Worm (Caenorhabditis elegans): ENCODE results near the gene mrps-9.
A peak's percentile ranks its signal among the peaks of the same experiment; 100 is the strongest.

mrps-9 gene

DNA sequence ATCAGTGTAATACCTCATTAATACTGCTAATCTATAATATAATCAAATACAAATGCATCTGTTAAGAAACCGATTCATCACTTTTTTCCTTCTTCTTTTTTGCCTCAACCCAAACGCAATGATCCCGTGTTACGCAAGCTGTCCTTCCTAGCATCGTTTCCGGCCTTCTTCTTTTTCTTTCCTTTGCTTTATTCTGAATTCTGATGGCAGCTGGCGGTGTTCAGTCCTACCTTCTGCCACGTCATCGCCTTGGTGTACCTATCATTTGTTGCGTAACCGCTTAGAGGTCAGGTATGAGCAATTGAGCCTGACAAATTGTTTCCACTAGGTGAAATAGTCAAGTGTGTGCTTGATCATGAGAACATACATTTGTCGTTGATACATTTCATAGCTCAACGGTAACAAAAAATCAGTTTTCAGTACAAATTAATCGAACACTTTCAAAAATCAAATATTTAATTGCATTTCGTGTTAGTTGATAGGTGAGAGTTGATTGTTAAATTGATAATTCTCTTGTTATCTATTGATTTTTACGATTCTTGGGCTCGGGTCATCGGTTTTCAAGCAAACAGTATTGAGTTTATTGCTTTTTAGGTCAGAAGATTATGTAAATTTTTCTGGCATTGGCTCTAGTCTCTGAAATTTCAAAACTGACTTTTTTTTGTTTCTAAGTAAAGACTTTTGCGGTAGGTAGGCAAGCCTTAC lies 32.5 kb downstream of the mrps-9 start:
- TF ChIP-seq mef-2 (tag; optimal IDR thresholded peaks at IDR 0.05) (no peak), elt-2 (tag; optimal IDR thresholded peaks at IDR 0.05) (peak; percentile 8)

ce11 chrIII:8299078-8299587 lies 33.3 kb downstream of the mrps-9 start:
- peak; percentile 36 for TF ChIP-seq dsc-1 (tag; optimal IDR thresholded peaks at IDR 0.05)
- TF ChIP-seq efl-1 (optimal IDR thresholded peaks at IDR 0.05): no peak
- no peak for TF ChIP-seq efl-1 (GFP tag; optimal IDR thresholded peaks at IDR 0.05 in 1 of 2)

DNA sequence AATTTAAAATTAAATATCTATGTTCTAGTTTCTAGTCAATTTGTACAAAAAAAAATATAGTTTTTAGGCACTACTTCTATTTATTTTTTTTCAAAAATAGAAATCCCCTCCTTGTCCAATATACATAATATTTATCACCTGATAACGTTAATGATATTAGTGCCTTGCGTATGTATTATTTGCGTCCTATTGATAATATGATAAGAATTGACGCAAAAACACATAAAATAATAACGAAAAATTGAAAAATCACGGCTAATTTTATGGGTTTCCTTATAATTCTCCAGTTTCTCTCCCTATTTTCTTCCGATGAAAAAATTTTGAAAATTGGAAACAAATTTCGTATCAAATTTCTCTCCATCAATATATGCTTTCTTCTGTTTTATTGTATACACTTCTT lies 33.9 kb downstream of the mrps-9 start:
- no peak for TF ChIP-seq mef-2 (tag; optimal IDR thresholded peaks at IDR 0.05)
- no peak for TF ChIP-seq nhr-28 (tag; optimal IDR thresholded peaks at IDR 0.05)
- no peak for TF ChIP-seq snpc-4 (tag; optimal IDR thresholded peaks at IDR 0.05)
- TF ChIP-seq nhr-19 (GFP tag; conservative IDR thresholded peaks at IDR 0.05): no peak
- TF ChIP-seq sup-37 (GFP tag; optimal IDR thresholded peaks at IDR 0.05): no peak
- peak; percentile 68 for TF ChIP-seq elt-2 (tag; optimal IDR thresholded peaks at IDR 0.05)
- peak; percentile 8 for TF ChIP-seq lin-14 (GFP tag; optimal IDR thresholded peaks at IDR 0.05)
- no peak for TF ChIP-seq swsn-7 (tag; optimal IDR thresholded peaks at IDR 0.05)
- no peak for TF ChIP-seq grh-1 (GFP tag; IDR thresholded peaks at IDR 0.05)
- no peak for TF ChIP-seq efl-1 (optimal IDR thresholded peaks at IDR 0.05)
- peak in 1 of 2 experiments; percentile 72 for TF ChIP-seq efl-1 (GFP tag; optimal IDR thresholded peaks at IDR 0.05 in 1 of 2)

DNA sequence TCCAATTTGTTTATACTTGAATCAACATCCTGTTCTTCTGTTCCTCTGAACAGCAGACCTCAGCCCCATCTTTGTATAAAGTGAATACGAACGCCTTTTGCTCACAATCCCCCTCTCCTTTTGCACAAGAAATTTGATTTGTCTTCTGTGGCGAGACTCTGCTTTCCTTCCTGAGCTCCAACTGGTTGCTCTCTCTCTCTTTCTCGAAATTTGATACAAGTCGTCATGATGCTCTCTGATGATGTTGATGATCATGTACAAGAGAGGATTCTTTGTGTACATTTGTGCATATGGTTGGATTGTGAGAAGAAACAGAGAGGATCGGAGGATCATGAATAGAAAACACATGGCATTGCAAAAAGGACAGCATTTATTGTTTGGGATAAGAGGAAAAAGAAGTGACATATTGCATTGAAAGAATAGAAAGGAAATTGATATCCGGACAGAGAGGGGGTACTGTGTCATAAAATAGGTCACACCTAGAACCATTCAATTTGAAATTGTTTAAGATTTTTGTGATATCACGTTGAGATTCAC lies 35.1 kb downstream of the mrps-9 start:
- TF ChIP-seq vab-15 (tag; optimal IDR thresholded peaks at IDR 0.05) (no peak), dsc-1 (tag; optimal IDR thresholded peaks at IDR 0.05) (peak; percentile 63)

DNA sequence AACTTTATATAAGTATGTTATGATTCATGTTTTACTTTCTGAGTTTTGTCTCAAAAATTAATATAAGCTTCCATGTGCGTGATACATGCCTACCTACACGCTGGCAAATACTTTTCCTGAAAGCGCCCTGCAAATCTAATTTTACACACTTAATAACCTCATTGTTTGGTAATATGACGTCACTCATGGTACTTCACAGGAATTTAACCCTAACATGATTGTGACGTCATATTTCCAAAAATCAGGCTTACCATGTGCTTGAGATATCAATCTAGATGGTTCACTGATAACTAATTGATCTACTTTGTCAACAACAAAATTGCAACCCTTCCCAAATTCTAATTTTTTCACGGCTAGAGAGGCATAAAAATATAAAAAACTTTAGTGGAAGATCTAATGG lies 37.6 kb downstream of the mrps-9 start:
- no peak for TF ChIP-seq unc-62 (GFP tag; optimal IDR thresholded peaks at IDR 0.05)
- TF ChIP-seq lsy-2 (tag; optimal IDR thresholded peaks at IDR 0.05): no peak
- no peak for TF ChIP-seq nhr-20 (tag; optimal IDR thresholded peaks at IDR 0.05)
- TF ChIP-seq zip-4 (GFP tag; optimal IDR thresholded peaks at IDR 0.05): no peak
- TF ChIP-seq fos-1 (tag; optimal IDR thresholded peaks at IDR 0.05): no peak
- TF ChIP-seq nhr-11 (tag; optimal IDR thresholded peaks at IDR 0.05): no peak
- no peak for TF ChIP-seq ces-1 (GFP tag; optimal IDR thresholded peaks at IDR 0.05)
- TF ChIP-seq isw-1 (GFP tag; IDR thresholded peaks at IDR 0.05): no peak
- TF ChIP-seq pax-3 (tag; optimal IDR thresholded peaks at IDR 0.05): no peak

DNA sequence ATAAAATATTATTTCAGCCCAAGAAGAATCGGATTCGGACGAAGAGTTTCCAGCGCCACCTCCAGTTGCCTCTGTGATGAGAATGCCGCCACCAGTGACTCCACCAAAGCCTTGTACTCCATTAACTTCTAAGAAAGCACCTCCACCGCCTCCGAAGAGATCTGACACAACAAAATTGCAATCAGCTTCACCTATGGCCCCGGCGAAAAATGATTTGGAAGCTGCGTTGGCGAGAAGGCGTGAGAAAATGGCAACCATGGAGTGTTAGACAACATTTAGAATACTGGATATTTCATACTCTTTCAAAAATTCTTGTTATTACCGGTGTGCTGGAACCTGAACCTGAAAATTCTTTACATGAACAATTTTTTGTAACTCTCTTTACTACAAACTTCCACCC lies 39.4 kb downstream of the mrps-9 start:
- TF ChIP-seq elt-3 (tag; optimal IDR thresholded peaks at IDR 0.05) (no peak), unc-30 (tag; optimal IDR thresholded peaks at IDR 0.05) (no peak), unc-130 (tag; optimal IDR thresholded peaks at IDR 0.05) (no peak), nhr-19 (GFP tag; conservative IDR thresholded peaks at IDR 0.05) (no peak), sup-37 (GFP tag; optimal IDR thresholded peaks at IDR 0.05) (no peak), nhr-85 (tag) (no peak), hpl-2 (GFP tag; optimal IDR thresholded peaks at IDR 0.05) (no peak), nhr-12 (tag; optimal IDR thresholded peaks at IDR 0.05) (no peak), fkh-8 (tag; optimal IDR thresholded peaks at IDR 0.05) (no peak), snpc-4 (tag; optimal IDR thresholded peaks at IDR 0.05) (no peak), lin-35 (GFP tag; optimal IDR thresholded peaks at IDR 0.05) (no peak), nhr-47 (tag; optimal IDR thresholded peaks at IDR 0.05) (no peak), blmp-1 (tag; optimal IDR thresholded peaks at IDR 0.05) (no peak), swsn-7 (tag; optimal IDR thresholded peaks at IDR 0.05) (no peak), ztf-4 (tag; optimal IDR thresholded peaks at IDR 0.05) (no peak), egl-13 (tag; optimal IDR thresholded peaks at IDR 0.05) (no peak)
